Worm (Caenorhabditis elegans): ENCODE data around the gene F54D5.3.

Gene F54D5.3

ce11 chrII:11537606-11538016 lies 34.0 kb upstream of the F54D5.3 start:
- TF ChIP-seq zim-3 (tag; optimal IDR thresholded peaks at IDR 0.05) = no peak
- TF ChIP-seq madf-3 (GFP tag; IDR thresholded peaks at IDR 0.05) = no peak
- TF ChIP-seq fkh-3 (tag; optimal IDR thresholded peaks at IDR 0.05) = no peak
- TF ChIP-seq D2030.7 (GFP tag; IDR thresholded peaks at IDR 0.05) = no peak
- TF ChIP-seq nfya-1 (tag; optimal IDR thresholded peaks at IDR 0.05; ENCODE audit: borderline replicate concordance, insufficient read depth) = no peak
- TF ChIP-seq F33H1.4 (GFP tag; IDR thresholded peaks at IDR 0.05) = no peak
- TF ChIP-seq nfyb-1 (GFP tag; IDR thresholded peaks at IDR 0.05) = 0 out of 2 replicates have a peak, but pooled peaks have one; percentile 12
- no peak for TF ChIP-seq mel-28 (tag; optimal IDR thresholded peaks at IDR 0.05; ENCODE audit: borderline replicate concordance)
- no peak for TF ChIP-seq ceh-91 (GFP tag; IDR thresholded peaks at IDR 0.05)
- TF ChIP-seq ets-4 (GFP tag; optimal IDR thresholded peaks at IDR 0.05) = no peak
- no peak for TF ChIP-seq C17E4.6 (GFP tag; IDR thresholded peaks at IDR 0.05)
- 0 out of 2 replicates have a peak, but pooled peaks have one; percentile 43 for TF ChIP-seq ztf-25 (GFP tag; IDR thresholded peaks at IDR 0.05)
- TF ChIP-seq lag-1 (GFP tag; IDR thresholded peaks at IDR 0.05) = no peak
- no peak for TF ChIP-seq T26A5.8 (tag; optimal IDR thresholded peaks at IDR 0.05)
- no peak for TF ChIP-seq Y79H2A.3 (GFP tag; conservative IDR thresholded peaks at IDR 0.05)
- TF ChIP-seq Y67H2A.10 (GFP tag; conservative IDR thresholded peaks at IDR 0.05) = no peak
- TF ChIP-seq ztf-18 (tag; optimal IDR thresholded peaks at IDR 0.05) = no peak
- TF ChIP-seq hrde-1 (tag; optimal IDR thresholded peaks at IDR 0.05; ENCODE audit: borderline replicate concordance) = no peak
- TF ChIP-seq mxl-1 (tag; optimal IDR thresholded peaks at IDR 0.05) = no peak
- no peak for TF ChIP-seq K11D2.4 (GFP tag; IDR thresholded peaks at IDR 0.05)
- no peak for TF ChIP-seq Y56A3A.18 (GFP tag; IDR thresholded peaks at IDR 0.05)
- 0 out of 2 replicates have a peak, but pooled peaks have one; percentile 24 for TF ChIP-seq B0336.3 (GFP tag; IDR thresholded peaks at IDR 0.05)
- no peak for TF ChIP-seq unc-62 (GFP tag; optimal IDR thresholded peaks at IDR 0.05)
- no peak for TF ChIP-seq atf-7 (tag; optimal IDR thresholded peaks at IDR 0.05)
- no peak for TF ChIP-seq ztf-3 (GFP tag; optimal IDR thresholded peaks at IDR 0.05)
- no peak for TF ChIP-seq F22D6.2 (tag; optimal IDR thresholded peaks at IDR 0.05)
- no peak for TF ChIP-seq F10E7.11 (tag; optimal IDR thresholded peaks at IDR 0.05)
- no peak for TF ChIP-seq F23B12.7 (tag; optimal IDR thresholded peaks at IDR 0.05; ENCODE audit: insufficient read depth)
- TF ChIP-seq let-607 (tag; optimal IDR thresholded peaks at IDR 0.05) = no peak
- TF ChIP-seq aptf-2 (GFP tag; conservative IDR thresholded peaks at IDR 0.05) = no peak
- no peak for TF ChIP-seq mcd-1 (GFP tag; IDR thresholded peaks at IDR 0.05)
- no peak for TF ChIP-seq egrh-3 (GFP tag; IDR thresholded peaks at IDR 0.05)
- no peak for TF ChIP-seq athp-1 (tag; optimal IDR thresholded peaks at IDR 0.05)
- TF ChIP-seq zfh-2 (GFP tag; conservative IDR thresholded peaks at IDR 0.05) = 0 out of 2 replicates have a peak, but pooled peaks have one; percentile 3
- TF ChIP-seq lir-1 (GFP tag; conservative IDR thresholded peaks at IDR 0.05) = 0 out of 2 replicates have a peak, but pooled peaks have one; percentile 10
- TF ChIP-seq nhr-27 (tag; optimal IDR thresholded peaks at IDR 0.05) = no peak
- TF ChIP-seq bed-2 (GFP tag; IDR thresholded peaks at IDR 0.05) = no peak
- no peak for TF ChIP-seq attf-5 (GFP tag; optimal IDR thresholded peaks at IDR 0.05)
- TF ChIP-seq chd-7 (tag; optimal IDR thresholded peaks at IDR 0.05) = no peak
- no peak for TF ChIP-seq dpl-1 (GFP tag; optimal IDR thresholded peaks at IDR 0.05)

ce11 chrII:11538741-11539140 lies 32.9 kb upstream of the F54D5.3 start, which contains the start of gene Y62F5A.9:
Gene Y62F5A.9 (minus strand): TSS chrII:11538841.
- TF ChIP-seq lsl-1 (GFP tag; optimal IDR thresholded peaks at IDR 0.05) (no peak), snpc-3.4 (tag; optimal IDR thresholded peaks at IDR 0.05) (peak; percentile 32), ztf-25 (GFP tag; IDR thresholded peaks at IDR 0.05) (no peak), cebp-1 (GFP tag; IDR thresholded peaks at IDR 0.05) (no peak), cebp-1 (tag; optimal IDR thresholded peaks at IDR 0.05) (peak; percentile 6), bed-2 (GFP tag; IDR thresholded peaks at IDR 0.05) (no peak)

Data from whole organism, young adult.